Fruit fly (Drosophila melanogaster): Measurements from ENCODE around the gene Adhr.

Gene Adhr

DNA sequence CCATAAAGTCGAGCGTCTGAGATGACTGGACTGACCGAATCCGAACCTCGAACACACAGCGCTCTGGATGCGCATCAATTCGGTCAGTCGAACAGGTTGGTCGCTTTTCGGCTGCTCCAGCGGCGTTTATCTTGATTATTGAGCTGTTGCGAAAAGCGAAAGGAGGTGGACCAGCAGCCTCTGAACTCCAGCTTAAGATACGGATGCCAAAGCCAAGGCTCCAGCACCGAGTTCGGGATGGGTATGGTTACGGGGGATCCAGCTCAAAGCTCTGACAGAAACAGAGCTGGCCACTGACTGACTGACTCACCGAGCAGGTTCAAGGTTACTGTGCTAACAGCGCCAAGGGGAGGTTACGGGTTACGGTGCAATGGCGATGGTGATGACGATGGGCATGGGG is 9.2 kb upstream of the Adhr start:
- TF ChIP-seq knrl (GFP tag; IDR thresholded peaks at IDR 0.05; ENCODE audit: partially characterized antibody) (no peak), CG8478 (optimal IDR thresholded peaks at IDR 0.05) (peak; percentile 22), luna (GFP tag; optimal IDR thresholded peaks at IDR 0.05) (no peak), mld (GFP tag; IDR thresholded peaks at IDR 0.05; ENCODE audit: partially characterized antibody) (no peak), CG42726 (GFP tag; IDR thresholded peaks at IDR 0.05; ENCODE audit: partially characterized antibody) (0 out of 2 replicates have a peak, but pooled peaks have one; percentile 51), Bdp1 (GFP tag; optimal IDR thresholded peaks at IDR 0.05) (no peak)

DNA sequence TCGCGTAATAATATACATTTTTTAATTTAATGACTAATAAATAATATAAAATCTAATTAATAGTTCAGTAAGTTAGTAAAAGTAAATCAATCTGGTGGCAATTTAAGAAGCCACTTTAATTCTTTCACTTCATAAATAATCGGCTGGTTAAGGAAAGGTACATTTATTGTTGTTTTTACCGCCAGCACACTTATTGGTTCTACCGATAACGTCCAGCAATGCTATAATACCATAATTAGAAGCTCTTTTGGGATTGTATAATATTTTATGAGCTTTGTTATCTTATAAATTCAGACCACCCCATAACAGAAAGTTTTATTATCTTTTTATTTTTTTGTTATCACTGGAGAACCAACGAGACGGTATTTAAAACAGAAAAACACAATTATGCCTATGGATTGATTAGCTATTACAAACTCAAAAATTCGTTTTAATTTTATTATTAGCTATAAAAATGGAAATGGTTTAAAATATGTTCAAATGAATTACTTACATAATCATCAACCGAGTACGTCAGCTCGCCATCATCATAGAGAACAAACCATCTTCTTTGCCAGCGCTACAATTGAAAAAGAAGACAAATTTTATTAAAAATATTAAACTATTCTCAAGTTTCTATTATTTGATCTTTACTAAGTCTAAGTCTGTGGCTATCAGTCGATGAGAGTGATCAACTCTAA is 3.9 kb upstream of the Adhr start:
- TF ChIP-seq grn (GFP tag; optimal IDR thresholded peaks at IDR 0.05) (peak; percentile 20), CG3281 (GFP tag; optimal IDR thresholded peaks at IDR 0.05) (no peak), sug (tag; optimal IDR thresholded peaks at IDR 0.05) (peak; percentile 82), CG34376 (GFP tag; optimal IDR thresholded peaks at IDR 0.05) (peak; percentile 57), lilli (GFP tag; optimal IDR thresholded peaks at IDR 0.05) (no peak), PHDP (tag; optimal IDR thresholded peaks at IDR 0.05) (peak; percentile 39), CG15269 (tag; optimal IDR thresholded peaks at IDR 0.05) (peak; percentile 15), grau (tag; optimal IDR thresholded peaks at IDR 0.05) (peak; percentile 5), exex (tag; optimal IDR thresholded peaks at IDR 0.05) (peak; percentile 99), sens (GFP tag) (peak; percentile 46), Drgx (GFP tag; IDR thresholded peaks at IDR 0.05) (no peak), CG15514 (GFP tag; optimal IDR thresholded peaks at IDR 0.05) (no peak), Xrp1 (GFP tag; IDR thresholded peaks at IDR 0.05) (no peak), lov (optimal IDR thresholded peaks at IDR 0.05) (no peak), lov (GFP tag; IDR thresholded peaks at IDR 0.05) (no peak), nerfin-1 (tag; optimal IDR thresholded peaks at IDR 0.05) (no peak), abd-A (tag; optimal IDR thresholded peaks at IDR 0.05) (no peak), unpg (GFP tag; optimal IDR thresholded peaks at IDR 0.05) (peak; percentile 30), CG2678 (tag; optimal IDR thresholded peaks at IDR 0.05) (peak; percentile 21), CG6765 (GFP tag; optimal IDR thresholded peaks at IDR 0.05) (no peak), mirr (GFP tag; optimal IDR thresholded peaks at IDR 0.05) (peak; percentile 35), CG1602 (GFP tag; optimal IDR thresholded peaks at IDR 0.05) (no peak), Hr39 (optimal IDR thresholded peaks at IDR 0.05) (no peak), hth (optimal IDR thresholded peaks at IDR 0.05) (no peak), cad (GFP tag; optimal IDR thresholded peaks at IDR 0.05) (no peak), Vsx1 (GFP tag; optimal IDR thresholded peaks at IDR 0.05) (peak; percentile 43), Pdp1 (GFP tag; optimal IDR thresholded peaks at IDR 0.05) (peak in 1 of 2 experiments; percentile 97)

DNA sequence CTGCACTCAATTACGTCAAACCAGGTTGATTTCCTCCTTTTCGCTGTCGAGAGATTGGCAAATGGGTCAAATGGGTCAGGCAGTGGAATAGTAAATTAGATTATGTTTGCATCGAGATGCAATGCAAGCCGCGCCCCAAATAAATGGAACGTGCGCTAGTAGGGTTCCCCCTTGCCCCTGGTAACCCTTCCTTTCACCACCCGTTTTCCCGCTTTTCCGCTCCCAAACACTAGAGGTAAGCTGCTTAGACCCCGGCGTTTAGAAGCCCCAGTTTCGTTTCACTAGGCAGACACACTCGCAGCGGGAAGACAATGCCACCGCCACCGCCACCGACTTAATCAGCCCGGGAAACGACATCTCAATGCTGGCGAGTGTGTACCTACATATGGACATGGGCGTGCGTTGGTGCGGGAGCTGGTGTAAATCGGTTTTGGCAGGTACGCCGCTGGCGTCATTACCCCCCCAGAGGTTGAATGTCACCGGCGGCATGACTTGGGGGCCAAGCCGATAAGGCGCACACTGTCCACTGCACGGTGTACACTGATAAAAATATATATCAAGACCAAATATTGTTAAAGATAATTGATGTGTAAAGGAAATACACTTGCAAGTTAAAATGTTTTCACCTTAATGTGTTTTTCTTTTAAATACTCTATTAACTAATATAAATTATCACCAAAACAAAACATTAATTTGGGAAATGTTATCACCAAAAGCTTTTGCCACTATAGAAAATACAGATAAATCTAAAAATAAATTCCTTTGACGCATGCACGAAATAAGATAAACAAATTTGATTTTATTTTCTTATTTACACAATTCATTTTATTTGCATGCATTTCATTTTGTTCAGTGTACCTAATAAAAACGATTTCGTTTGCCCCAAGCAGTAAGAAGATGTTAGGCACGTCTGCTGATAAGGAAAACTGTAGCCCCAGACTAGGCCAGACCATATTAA is 2.1 kb upstream of the Adhr start:
- TF ChIP-seq pfk (GFP tag; optimal IDR thresholded peaks at IDR 0.05) (no peak), NfI (GFP tag; optimal IDR thresholded peaks at IDR 0.05) (peak; percentile 74), CG13287 (GFP tag; IDR thresholded peaks at IDR 0.05; ENCODE audit: partially characterized antibody) (no peak), CTCF (GFP tag; optimal IDR thresholded peaks at IDR 0.05) (peak; percentile 27), CG11398 (GFP tag; optimal IDR thresholded peaks at IDR 0.05) (no peak), YL-1 (GFP tag; optimal IDR thresholded peaks at IDR 0.05) (peak; percentile 52), grau (tag; optimal IDR thresholded peaks at IDR 0.05) (peak; percentile 92), CG17829 (tag; optimal IDR thresholded peaks at IDR 0.05) (peak; percentile 88), chn (GFP tag; optimal IDR thresholded peaks at IDR 0.05) (no peak), CG13424 (tag; optimal IDR thresholded peaks at IDR 0.05) (peak; percentile 89), ato (GFP tag; IDR thresholded peaks at IDR 0.05; ENCODE audit: partially characterized antibody) (no peak), btn (GFP tag; optimal IDR thresholded peaks at IDR 0.05) (no peak), hbn (GFP tag; IDR thresholded peaks at IDR 0.05; ENCODE audit: partially characterized antibody) (no peak), CG31365 (tag; optimal IDR thresholded peaks at IDR 0.05) (no peak), Doc3 (GFP tag; IDR thresholded peaks at IDR 0.05; ENCODE audit: partially characterized antibody) (no peak), CG3407 (GFP tag; optimal IDR thresholded peaks at IDR 0.05) (peak; percentile 42)
